Fruit fly (Drosophila melanogaster): ENCODE data around the gene Pkd2.

Pkd2 gene

dm6 chr2L:12424555-12424954, 26.5 kb downstream of the Pkd2 start, which contains the start of gene Fam92 (continued):
- TF ChIP-seq tin (GFP tag; optimal IDR thresholded peaks at IDR 0.05) (peak; percentile 60), sob (GFP tag; IDR thresholded peaks at IDR 0.05) (peak; percentile 38; the same call in 1 of the 2 replicates), BtbVII (GFP tag; optimal IDR thresholded peaks at IDR 0.05) (peak; percentile 38), CG14441 (GFP tag; IDR thresholded peaks at IDR 0.05) (peak; percentile 63), CG10462 (GFP tag; optimal IDR thresholded peaks at IDR 0.05) (peak; percentile 13), CoRest (tag; optimal IDR thresholded peaks at IDR 0.05) (peak; percentile 70), Scr (GFP tag; IDR thresholded peaks at IDR 0.05; ENCODE audit: partially characterized antibody) (no peak), CG17568 (GFP tag; optimal IDR thresholded peaks at IDR 0.05) (peak; percentile 55), so (GFP tag; IDR thresholded peaks at IDR 0.05) (peak; percentile 51; the same call in 2 of the 3 replicates), lab (GFP tag; optimal IDR thresholded peaks at IDR 0.05) (peak; percentile 56), nom (GFP tag; optimal IDR thresholded peaks at IDR 0.05) (no peak), CG5180 (GFP tag; optimal IDR thresholded peaks at IDR 0.05) (no peak), CG3407 (GFP tag; optimal IDR thresholded peaks at IDR 0.05) (no peak), HmgZ (tag; optimal IDR thresholded peaks at IDR 0.05) (peak; percentile 51), Fer2 (tag; optimal IDR thresholded peaks at IDR 0.05) (peak; percentile 12), CG4328 (GFP tag; optimal IDR thresholded peaks at IDR 0.05) (no peak), Rfx (GFP tag; IDR thresholded peaks at IDR 0.05) (peak; percentile 91), slbo (GFP tag; IDR thresholded peaks at IDR 0.05) (peak; percentile 60; the same call in 1 of the 2 replicates), Lpt (GFP tag; optimal IDR thresholded peaks at IDR 0.05) (no peak), Mad (GFP tag; optimal IDR thresholded peaks at IDR 0.05) (peak; percentile 7), peb (GFP tag; IDR thresholded peaks at IDR 0.05) (no peak), ara (GFP tag; IDR thresholded peaks at IDR 0.05) (no peak), tup (GFP tag; optimal IDR thresholded peaks at IDR 0.05) (no peak), prd (optimal IDR thresholded peaks at IDR 0.05) (no peak), prd (GFP tag; IDR thresholded peaks at IDR 0.05) (no peak; the same call in 2 of the 3 replicates), Hr51 (GFP tag; optimal IDR thresholded peaks at IDR 0.05) (peak; percentile 13 to 39), az2 (GFP tag; optimal IDR thresholded peaks at IDR 0.05) (peak; percentile 60), CG16863 (GFP tag; optimal IDR thresholded peaks at IDR 0.05) (peak; percentile 16), CG15514 (GFP tag; optimal IDR thresholded peaks at IDR 0.05) (peak; percentile 35), Trl (optimal IDR thresholded peaks at IDR 0.05) (no peak), Trl (GFP tag; optimal IDR thresholded peaks at IDR 0.05) (peak; percentile 50), Atf6 (GFP tag; IDR thresholded peaks at IDR 0.05) (no peak), Sry-β (GFP tag; optimal IDR thresholded peaks at IDR 0.05) (no peak), CG13894 (tag; optimal IDR thresholded peaks at IDR 0.05) (peak; percentile 14), pzg (GFP tag; optimal IDR thresholded peaks at IDR 0.05) (peak; percentile 47), CG11247 (GFP tag; IDR thresholded peaks at IDR 0.05) (peak; percentile 52), CG13123 (GFP tag; optimal IDR thresholded peaks at IDR 0.05) (no peak), CG15696 (tag; optimal IDR thresholded peaks at IDR 0.05) (peak; percentile 64), unpg (GFP tag; optimal IDR thresholded peaks at IDR 0.05) (peak; percentile 41), sima (GFP tag; optimal IDR thresholded peaks at IDR 0.05) (no peak), bsh (GFP tag; optimal IDR thresholded peaks at IDR 0.05) (peak in 1 of 2 experiments; percentile 48), CG33557 (GFP tag; optimal IDR thresholded peaks at IDR 0.05) (no peak), vnd (GFP tag; IDR thresholded peaks at IDR 0.05; ENCODE audit: partially characterized antibody) (no peak), ase (GFP tag; IDR thresholded peaks at IDR 0.05) (peak; percentile 17; the same call in 1 of the 3 replicates), CG17361 (GFP tag; IDR thresholded peaks at IDR 0.05) (peak; percentile 49; the same call in 1 of the 3 replicates), fd64A (GFP tag; optimal IDR thresholded peaks at IDR 0.05) (no peak), CG12391 (tag; optimal IDR thresholded peaks at IDR 0.05) (peak; percentile 42), HLHmδ (GFP tag; optimal IDR thresholded peaks at IDR 0.05) (no peak), hth (optimal IDR thresholded peaks at IDR 0.05) (no peak), CG8089 (GFP tag; optimal IDR thresholded peaks at IDR 0.05) (no peak), CG17802 (tag; optimal IDR thresholded peaks at IDR 0.05) (no peak)

Data from whole organism, embryonic.